Fruit fly (Drosophila melanogaster): ENCODE measurements around the gene CG13784.

Gene CG13784

dm6 chr2L:7194351-7195037 is 25.3 kb downstream of the CG13784 start, which contains the start of gene CG4497 (continued):
- no peak for TF ChIP-seq corto (GFP tag; optimal IDR thresholded peaks at IDR 0.05)
- TF ChIP-seq Meics (GFP tag; optimal IDR thresholded peaks at IDR 0.05): peak; percentile 87
- peak; percentile 95 for TF ChIP-seq CG9817 (tag; optimal IDR thresholded peaks at IDR 0.05)
- TF ChIP-seq CG4820 (GFP tag; optimal IDR thresholded peaks at IDR 0.05): peak; percentile 92
- TF ChIP-seq CG18262 (tag; optimal IDR thresholded peaks at IDR 0.05): peak; percentile 83
- peak; percentile 89 for TF ChIP-seq B-H1 (GFP tag; IDR thresholded peaks at IDR 0.05)
- TF ChIP-seq Ravus (GFP tag; IDR thresholded peaks at IDR 0.05): peak; percentile 75
- no peak for TF ChIP-seq CG2129 (GFP tag; IDR thresholded peaks at IDR 0.05; ENCODE audit: partially characterized antibody)
- TF ChIP-seq ham (GFP tag; IDR thresholded peaks at IDR 0.05): peak; percentile 83; the same call in 1 of the 2 replicates
- peak; percentile 59 for TF ChIP-seq CG10431 (GFP tag; optimal IDR thresholded peaks at IDR 0.05)
- TF ChIP-seq wek (GFP tag; optimal IDR thresholded peaks at IDR 0.05): no peak
- TF ChIP-seq sqz (GFP tag; optimal IDR thresholded peaks at IDR 0.05): peak; percentile 63
- peak; percentile 58; the same call in 1 of the 3 replicates for TF ChIP-seq sr (GFP tag; IDR thresholded peaks at IDR 0.05)
- peak; percentile 94 for TF ChIP-seq CG6689 (GFP tag; IDR thresholded peaks at IDR 0.05)
- TF ChIP-seq Opbp (GFP tag; IDR thresholded peaks at IDR 0.05; ENCODE audit: partially characterized antibody): peak; percentile 83; the same call in 2 of the 3 replicates
- peak; percentile 91 for TF ChIP-seq Bdp1 (GFP tag; optimal IDR thresholded peaks at IDR 0.05)
- peak; percentile 81 for TF ChIP-seq Hmx (GFP tag; optimal IDR thresholded peaks at IDR 0.05)
- TF ChIP-seq CG14441 (GFP tag; IDR thresholded peaks at IDR 0.05): peak; percentile 96
- peak; percentile 88 for TF ChIP-seq fd3F (GFP tag; optimal IDR thresholded peaks at IDR 0.05)
- TF ChIP-seq cwo (GFP tag; optimal IDR thresholded peaks at IDR 0.05): peak; percentile 57
- peak; percentile 96 for TF ChIP-seq CG1647 (GFP tag; optimal IDR thresholded peaks at IDR 0.05)
- peak; percentile 95 for TF ChIP-seq H2.0 (GFP tag; IDR thresholded peaks at IDR 0.05)
- TF ChIP-seq Mad (GFP tag; optimal IDR thresholded peaks at IDR 0.05): peak; percentile 93
- TF ChIP-seq CG12299 (tag; optimal IDR thresholded peaks at IDR 0.05): peak; percentile 61
- peak; percentile 88 for TF ChIP-seq CG18599 (GFP tag; optimal IDR thresholded peaks at IDR 0.05)
- peak; percentile 16 for TF ChIP-seq kah (GFP tag; optimal IDR thresholded peaks at IDR 0.05)
- peak in 1 of 2 experiments; percentile 8 for TF ChIP-seq tll (GFP tag; optimal IDR thresholded peaks at IDR 0.05)
- TF ChIP-seq Ada2b (GFP tag; IDR thresholded peaks at IDR 0.05): peak; percentile 93
- TF ChIP-seq CG32767 (GFP tag; IDR thresholded peaks at IDR 0.05): peak; percentile 93
- TF ChIP-seq dysf (GFP tag; IDR thresholded peaks at IDR 0.05): peak; percentile 98
- TF ChIP-seq luna (GFP tag; optimal IDR thresholded peaks at IDR 0.05): peak; percentile 79
- peak; percentile 90 for TF ChIP-seq emc (GFP tag; optimal IDR thresholded peaks at IDR 0.05)
- TF ChIP-seq CG43689 (GFP tag; IDR thresholded peaks at IDR 0.05): peak; percentile 84
- TF ChIP-seq CG6683 (GFP tag; optimal IDR thresholded peaks at IDR 0.05): peak; percentile 59
- peak; percentile 41 for TF ChIP-seq Hey (tag; optimal IDR thresholded peaks at IDR 0.05)
- TF ChIP-seq fu2 (GFP tag; optimal IDR thresholded peaks at IDR 0.05): peak; percentile 97
- TF ChIP-seq Adf1 (GFP tag; IDR thresholded peaks at IDR 0.05): peak; percentile 89
- peak; percentile 56 for TF ChIP-seq Spps (tag; optimal IDR thresholded peaks at IDR 0.05)
- TF ChIP-seq vvl (GFP tag; IDR thresholded peaks at IDR 0.05): peak; percentile 93
- peak; percentile 84 for TF ChIP-seq CG14667 (GFP tag; IDR thresholded peaks at IDR 0.05)
- peak; percentile 71; the same call in 1 of the 2 replicates for TF ChIP-seq GATAe (GFP tag; conservative IDR thresholded peaks at IDR 0.05)
- TF ChIP-seq ap (GFP tag; IDR thresholded peaks at IDR 0.05): peak; percentile 84
- TF ChIP-seq da (GFP tag; optimal IDR thresholded peaks at IDR 0.05): peak; percentile 91
- peak; percentile 44 for TF ChIP-seq CG1529 (GFP tag; optimal IDR thresholded peaks at IDR 0.05)
- TF ChIP-seq CG11456 (GFP tag; IDR thresholded peaks at IDR 0.05): peak; percentile 91
- TF ChIP-seq Dll (GFP tag; IDR thresholded peaks at IDR 0.05; ENCODE audit: partially characterized antibody): peak; percentile 69
- TF ChIP-seq CTCF (GFP tag; optimal IDR thresholded peaks at IDR 0.05): peak; percentile 44
- peak; percentile 84 for TF ChIP-seq ato (GFP tag; IDR thresholded peaks at IDR 0.05; ENCODE audit: partially characterized antibody)
- peak; percentile 93 for TF ChIP-seq CG14014 (GFP tag; IDR thresholded peaks at IDR 0.05)
- TF ChIP-seq MTF-1 (GFP tag; optimal IDR thresholded peaks at IDR 0.05; ENCODE audit: borderline replicate concordance): peak; percentile 1

All from whole organism, embryonic.